Worm (Caenorhabditis elegans) whole organism, young adult: Measurements from ENCODE around the gene R07B1.9.

Experiments used
- B0035.1 ChIP-seq: sonication (generic microtip); optimal IDR thresholded peaks from 2 replicates; lab custom pipeline; 2016; ENCODE audit warnings: missing genetic modification characterization, mild to moderate bottlenecking, missing compliant biosample characterization, missing genotype, missing genetic modification reagents
- F10E7.11 ChIP-seq: sonication (generic microtip); optimal IDR thresholded peaks from 2 replicates; lab custom pipeline; 2017; ENCODE audit warnings: mild to moderate bottlenecking, missing genetic modification characterization, moderate library complexity, missing compliant biosample characterization
- F23B12.7 ChIP-seq: sonication (generic microtip); optimal IDR thresholded peaks from 2 replicates; lab custom pipeline; 2017; ENCODE audit warnings: missing genetic modification characterization, mild to moderate bottlenecking, missing compliant biosample characterization, antibody characterized with exemption, moderate library complexity; ENCODE audit not compliant: insufficient read depth
- F33H1.4 ChIP-seq: fragments of 200-800 bp; sonication (Bioruptor generic); IDR thresholded peaks from 2 replicates; pipeline ENCODE4 v1.3.6; 2022; ENCODE audit warnings: missing genetic modification reagents, missing genetic modification characterization, missing compliant biosample characterization
- F37B4.10 ChIP-seq: fragments of 200-800 bp; sonication (Bioruptor generic); IDR thresholded peaks from 2 replicates; pipeline ENCODE4 v1.3.6; 2022; ENCODE audit warnings: missing genetic modification characterization, missing compliant biosample characterization
- F39B2.1 ChIP-seq: fragments of 200-800 bp; sonication (Bioruptor generic); IDR thresholded peaks from 2 replicates; pipeline ENCODE4 v1.3.6; 2022; ENCODE audit warnings: missing genetic modification reagents, missing genetic modification characterization, missing compliant biosample characterization
- F57A8.1 ChIP-seq: fragments of 200-800 bp; sonication (Bioruptor generic); optimal IDR thresholded peaks from 2 replicates; lab custom pipeline; 2018; ENCODE audit warnings: mild to moderate bottlenecking, missing genetic modification characterization, moderate library complexity, missing compliant biosample characterization
- K12H6.12 ChIP-seq: fragments of 200-800 bp; sonication (Bioruptor generic); optimal IDR thresholded peaks from 2 replicates; lab custom pipeline; 2018; ENCODE audit warnings: mild to moderate bottlenecking, missing genetic modification characterization, missing compliant biosample characterization
- Y56A3A.18 ChIP-seq: fragments of 200-800 bp; sonication (Bioruptor generic); IDR thresholded peaks from 2 replicates; pipeline ENCODE4 v1.3.6; 2022; ENCODE audit warnings: missing genetic modification reagents, missing genetic modification characterization, missing compliant biosample characterization
- Y67H2A.10 ChIP-seq: fragments of 200-800 bp; sonication (Bioruptor generic); conservative IDR thresholded peaks from 2 replicates; pipeline ENCODE4 v1.3.6; 2022; ENCODE audit warnings: missing genetic modification reagents, missing genetic modification characterization, missing compliant biosample characterization
- akir-1 ChIP-seq: fragments of 200-800 bp; sonication (Bioruptor generic); optimal IDR thresholded peaks from 2 replicates; lab custom pipeline; 2018; ENCODE audit warnings: mild to moderate bottlenecking, missing genetic modification characterization, moderate library complexity, missing compliant biosample characterization
- ama-1 ChIP-seq, 3 experiments: fragments of 150-350 bp in 1 of 3; sonication (generic microtip) in 2 of 3; optimal IDR thresholded peaks; 2 replicates each; lab custom pipeline; 2014 to 2018; ENCODE audit warnings: missing biosample characterization in 2 of 3, missing genetic modification characterization in 2 of 3, missing genetic modification reagents in 2 of 3
- athp-1 ChIP-seq: sonication (generic microtip); optimal IDR thresholded peaks from 2 replicates; lab custom pipeline; 2017; ENCODE audit warnings: mild to moderate bottlenecking, missing genetic modification characterization, missing compliant biosample characterization
- attf-3 ChIP-seq: fragments of 200-800 bp; sonication (Bioruptor generic); conservative IDR thresholded peaks from 2 replicates; pipeline ENCODE4 v1.3.6; 2022; ENCODE audit warnings: missing genetic modification reagents, missing genetic modification characterization, missing compliant biosample characterization
- attf-6 ChIP-seq: fragments of 200-800 bp; sonication (Bioruptor generic); IDR thresholded peaks from 2 replicates; pipeline ENCODE4 v1.3.6; 2022; ENCODE audit warnings: missing genetic modification reagents, missing genetic modification characterization, missing compliant biosample characterization
- bed-1 ChIP-seq: fragments of 200-800 bp; sonication (Bioruptor generic); IDR thresholded peaks from 2 replicates; pipeline ENCODE4 v1.3.6; 2022; ENCODE audit warnings: missing genetic modification reagents, missing genetic modification characterization, missing compliant biosample characterization
- cebp-1 ChIP-seq, 2 experiments: fragments of 200-800 bp in 1 of 2; sonication (Bioruptor generic) in 1 of 2; sonication (generic microtip) in 1 of 2; IDR thresholded peaks in 1 of 2; optimal IDR thresholded peaks in 1 of 2; 2 replicates each; pipeline versions ENCODE4 v1.3.6 to Lab custom; 2017 to 2022; ENCODE audit warnings: missing compliant biosample characterization in 2 of 2, missing genetic modification characterization in 2 of 2, mild to moderate bottlenecking in 1 of 2, missing genetic modification reagents in 1 of 2, moderate library complexity in 1 of 2
- cebp-2 ChIP-seq: fragments of 200-800 bp; sonication (Bioruptor generic); IDR thresholded peaks from 2 replicates; pipeline ENCODE4 v1.3.6; 2022; ENCODE audit warnings: missing genetic modification characterization, missing compliant biosample characterization
- ceh-100 ChIP-seq: fragments of 200-800 bp; sonication (Bioruptor generic); IDR thresholded peaks from 2 replicates; pipeline ENCODE4 v1.3.6; 2022; ENCODE audit warnings: missing genetic modification reagents, missing genetic modification characterization, missing compliant biosample characterization
- ceh-27 ChIP-seq: fragments of 200-800 bp; sonication (Bioruptor generic); optimal IDR thresholded peaks from 2 replicates; lab custom pipeline; 2018; ENCODE audit warnings: mild to moderate bottlenecking, missing genetic modification characterization, moderate library complexity, missing compliant biosample characterization
- ceh-58 ChIP-seq: fragments of 200-800 bp; sonication (Bioruptor generic); IDR thresholded peaks from 2 replicates; pipeline ENCODE4 v1.3.6; 2022; ENCODE audit warnings: missing genetic modification characterization, missing compliant biosample characterization
- die-1 ChIP-seq: sonication (generic microtip); optimal IDR thresholded peaks from 2 replicates; lab custom pipeline; 2016; ENCODE audit warnings: missing genotype, mild to moderate bottlenecking, missing genetic modification characterization, missing compliant biosample characterization
- dpff-1 ChIP-seq: sonication (generic microtip); optimal IDR thresholded peaks from 2 replicates; lab custom pipeline; 2017; ENCODE audit warnings: mild to moderate bottlenecking, missing genetic modification characterization, missing compliant biosample characterization
- efl-1 ChIP-seq: fragments of 150-350 bp; optimal IDR thresholded peaks from 2 replicates; lab custom pipeline; 2014; ENCODE audit warnings: missing biosample characterization, missing genetic modification reagents, missing genetic modification characterization
- egl-44 ChIP-seq: fragments of 200-800 bp; sonication (Bioruptor generic); IDR thresholded peaks from 2 replicates; pipeline ENCODE4 v1.3.6; 2022; ENCODE audit warnings: missing genetic modification reagents, missing genetic modification characterization, missing compliant biosample characterization
- hmg-20 ChIP-seq: fragments of 200-800 bp; sonication (Bioruptor generic); IDR thresholded peaks from 2 replicates; pipeline ENCODE4 v1.3.6; 2022; ENCODE audit warnings: missing genetic modification reagents, missing genetic modification characterization, missing compliant biosample characterization
- lin-54 ChIP-seq: fragments of 200-800 bp; sonication (Bioruptor generic); optimal IDR thresholded peaks from 2 replicates; lab custom pipeline; 2018; ENCODE audit warnings: mild to moderate bottlenecking, missing genetic modification characterization, missing compliant biosample characterization
- lsl-1 ChIP-seq: fragments of 200-800 bp; sonication (Bioruptor generic); optimal IDR thresholded peaks from 2 replicates; lab custom pipeline; 2018; ENCODE audit warnings: mild to moderate bottlenecking, missing genetic modification characterization, moderate library complexity, missing compliant biosample characterization
- madf-10 ChIP-seq: sonication (generic microtip); optimal IDR thresholded peaks from 2 replicates; lab custom pipeline; 2016; ENCODE audit warnings: mild to moderate bottlenecking, missing genetic modification characterization, missing compliant biosample characterization
- madf-8 ChIP-seq: fragments of 200-800 bp; sonication (Bioruptor generic); conservative IDR thresholded peaks from 2 replicates; pipeline ENCODE4 v1.3.6; 2022; ENCODE audit warnings: missing genetic modification reagents, missing genetic modification characterization, missing compliant biosample characterization
- mcd-1 ChIP-seq: fragments of 200-800 bp; sonication (Bioruptor generic); IDR thresholded peaks from 2 replicates; pipeline ENCODE4 v1.3.6; 2022; ENCODE audit warnings: missing genetic modification reagents, missing genetic modification characterization, missing compliant biosample characterization
- mel-28 ChIP-seq: sonication (generic microtip); optimal IDR thresholded peaks from 2 replicates; lab custom pipeline; 2016; ENCODE audit warnings: borderline replicate concordance, mild to moderate bottlenecking, missing genetic modification characterization, missing compliant biosample characterization
- nfyb-1 ChIP-seq: fragments of 200-800 bp; sonication (Bioruptor generic); IDR thresholded peaks from 2 replicates; pipeline ENCODE4 v1.3.6; 2022; ENCODE audit warnings: missing genetic modification reagents, missing genetic modification characterization, missing compliant biosample characterization
- nhr-90 ChIP-seq: sonication (generic microtip); optimal IDR thresholded peaks from 2 replicates; lab custom pipeline; 2016; ENCODE audit warnings: missing genotype, mild to moderate bottlenecking, missing genetic modification characterization, missing compliant biosample characterization
- pbrm-1 ChIP-seq: fragments of 200-800 bp; sonication (Bioruptor generic); IDR thresholded peaks from 2 replicates; pipeline ENCODE4 v1.3.6; 2022; ENCODE audit warnings: missing genetic modification reagents, missing genetic modification characterization, missing compliant biosample characterization
- pha-4 ChIP-seq: fragments of 150-350 bp; sonication (generic microtip); optimal IDR thresholded peaks from 2 replicates; lab custom pipeline; 2014; ENCODE audit warnings: missing biosample characterization, missing genetic modification reagents, missing genetic modification characterization
- sdz-38 ChIP-seq: sonication (generic microtip); optimal IDR thresholded peaks from 2 replicates; lab custom pipeline; 2016; ENCODE audit warnings: missing genotype, missing genetic modification characterization, missing compliant biosample characterization
- snpc-1.1 ChIP-seq: sonication (generic microtip); optimal IDR thresholded peaks from 2 replicates; lab custom pipeline; 2017; ENCODE audit warnings: missing genetic modification characterization, mild to moderate bottlenecking, missing compliant biosample characterization, antibody characterized with exemption, moderate library complexity, missing genotype, missing genetic modification reagents; ENCODE audit not compliant: insufficient read depth
- unc-130 ChIP-seq: sonication (generic microtip); optimal IDR thresholded peaks from 2 replicates; lab custom pipeline; 2016; ENCODE audit warnings: missing genetic modification reagents, missing genetic modification characterization, missing compliant biosample characterization
- zfh-2 ChIP-seq: fragments of 200-800 bp; sonication (Bioruptor generic); conservative IDR thresholded peaks from 2 replicates; pipeline ENCODE4 v1.3.6; 2022; ENCODE audit warnings: missing genetic modification reagents, missing genetic modification characterization, missing compliant biosample characterization
- ztf-18 ChIP-seq: sonication (generic microtip); optimal IDR thresholded peaks from 2 replicates; lab custom pipeline; 2016; ENCODE audit warnings: missing genotype, mild to moderate bottlenecking, missing genetic modification characterization, missing compliant biosample characterization
- ztf-22 ChIP-seq: fragments of 200-800 bp; sonication (Bioruptor generic); optimal IDR thresholded peaks from 2 replicates; lab custom pipeline; 2018; ENCODE audit warnings: mild to moderate bottlenecking, missing genetic modification characterization, moderate library complexity, missing compliant biosample characterization
- ztf-6 ChIP-seq: fragments of 200-800 bp; sonication (Bioruptor generic); IDR thresholded peaks from 2 replicates; pipeline ENCODE4 v1.3.6; 2022; ENCODE audit warnings: missing genetic modification reagents, missing genetic modification characterization, missing compliant biosample characterization

The R07B1.9 gene

ce11 chrX:9877117-9877516, at the start of gene R07B1.9:
Gene R07B1.9 (plus strand): TSS chrX:9877417.
- no peak for TF ChIP-seq F39B2.1 (GFP tag; lab: Robert Waterston, UW)
- TF ChIP-seq ztf-18, result no peak
- TF ChIP-seq ceh-100, result no peak
- no peak for TF ChIP-seq sdz-38 (tag; lab: Kevin White, UChicago)
- TF ChIP-seq hmg-20 (GFP tag; lab: Robert Waterston, UW), result no peak
- no peak for TF ChIP-seq akir-1
- no peak for TF ChIP-seq K12H6.12 (tag; lab: Kevin White, UChicago)
- TF ChIP-seq athp-1, result no peak
- TF ChIP-seq F57A8.1 (GFP tag; lab: Kevin White, UChicago), result no peak
- TF ChIP-seq madf-8 (GFP tag; lab: Robert Waterston, UW), result no peak
- no peak for TF ChIP-seq mcd-1
- TF ChIP-seq Y56A3A.18 (GFP tag; lab: Robert Waterston, UW), result no peak
- no peak for TF ChIP-seq attf-6 (GFP tag; lab: Robert Waterston, UW)
- TF ChIP-seq egl-44, result no peak
- no peak for TF ChIP-seq ceh-58 (GFP tag; lab: Robert Waterston, UW)

- no peak for TF ChIP-seq cebp-2 (GFP tag; lab: Robert Waterston, UW)
- TF ChIP-seq pbrm-1 (GFP tag; lab: Robert Waterston, UW), result no peak
- no peak for TF ChIP-seq F37B4.10 (GFP tag; lab: Robert Waterston, UW)
- no peak for TF ChIP-seq pha-4 (tag; lab: Kevin White, UChicago)
These were observed 46.0 kb upstream of the R07B1.9 start, which contains the start of gene rrc-1 for ce11 chrX:9831215-9831614. Gene rrc-1 (minus strand): TSS chrX:9831288.

- no peak for TF ChIP-seq bed-1
- no peak for TF ChIP-seq efl-1 (GFP tag; lab: Kevin White, UChicago)
- TF ChIP-seq Y67H2A.10 (GFP tag; lab: Robert Waterston, UW), result no peak
- TF ChIP-seq snpc-1.1 (tag; lab: Kevin White, UChicago), result no peak
- no peak for TF ChIP-seq F23B12.7 (tag; lab: Kevin White, UChicago)
- no peak for TF ChIP-seq attf-6 (GFP tag; lab: Robert Waterston, UW)
- TF ChIP-seq hmg-20 (GFP tag; lab: Robert Waterston, UW), result no peak
- no peak for TF ChIP-seq madf-10 (tag; lab: Kevin White, UChicago)
- no peak for TF ChIP-seq attf-3 (GFP tag; lab: Robert Waterston, UW)
- TF ChIP-seq F33H1.4 (GFP tag; lab: Robert Waterston, UW), result no peak
- TF ChIP-seq lin-54 (GFP tag; lab: Kevin White, UChicago), result no peak
- TF ChIP-seq unc-130 (GFP tag; lab: Kevin White, UChicago), result no peak
These were observed 44.8 kb upstream of the R07B1.9 start for ce11 chrX:9832370-9832769.

- TF ChIP-seq die-1 (tag; lab: Kevin White, UChicago), result no peak
- no peak for TF ChIP-seq zfh-2 (GFP tag; lab: Robert Waterston, UW)
- no peak for TF ChIP-seq B0035.1 (tag; lab: Kevin White, UChicago)
- TF ChIP-seq ztf-6 (GFP tag; lab: Robert Waterston, UW), result no peak
- TF ChIP-seq ceh-27 (GFP tag; lab: Kevin White, UChicago), result peak; percentile 37
- no peak for TF ChIP-seq bed-1
- no peak for TF ChIP-seq ztf-22
- no peak for TF ChIP-seq nhr-90 (tag; lab: Kevin White, UChicago)
- TF ChIP-seq F10E7.11, result no peak
- no peak for TF ChIP-seq ama-1 (optimal IDR thresholded peaks at IDR 0.05; lab: Kevin White, UChicago)
- TF ChIP-seq ama-1 (GFP tag; optimal IDR thresholded peaks at IDR 0.05; lab: Kevin White, UChicago), result no peak
- TF ChIP-seq nfyb-1 (GFP tag; lab: Robert Waterston, UW), result no peak
- TF ChIP-seq attf-6 (GFP tag; lab: Robert Waterston, UW), result no peak
- no peak for TF ChIP-seq dpff-1 (tag; lab: Kevin White, UChicago)
- TF ChIP-seq mel-28 (tag; lab: Kevin White, UChicago), result no peak
- TF ChIP-seq cebp-1 (GFP tag; IDR thresholded peaks at IDR 0.05; lab: Robert Waterston, UW), result peak; percentile 74
- peak; percentile 90 for TF ChIP-seq cebp-1 (tag; optimal IDR thresholded peaks at IDR 0.05; lab: Kevin White, UChicago)
- TF ChIP-seq lsl-1 (GFP tag; lab: Kevin White, UChicago), result no peak
These were observed 39.2 kb upstream of the R07B1.9 start, which contains the start of gene ipla-2 for ce11 chrX:9837989-9838541. Gene ipla-2 (minus strand): TSS chrX:9838039.
